Fruit fly (Drosophila melanogaster) whole organism, embryonic: ENCODE data around the gene CG31952.

Source experiments
- Blimp-1 ChIP-seq: fragments of 200-800 bp; sonication (Bioruptor generic); optimal IDR thresholded peaks from 3 replicates; lab custom pipeline; 2018; ENCODE audit warnings: missing biosample characterization, missing genetic modification characterization, mild to moderate bottlenecking, moderate library complexity, missing genetic modification reagents
- CG10321 ChIP-seq: fragments of 200-800 bp; sonication (Bioruptor generic); IDR thresholded peaks from 2 replicates; pipeline ENCODE4 v1.3.6; 2022; ENCODE audit warnings: missing biosample characterization, missing genetic modification characterization
- CG10462 ChIP-seq: fragments of 200-800 bp; sonication (Bioruptor generic); optimal IDR thresholded peaks from 2 replicates; lab custom pipeline; 2016; ENCODE audit warnings: missing biosample characterization, missing genetic modification characterization
- CG10654 ChIP-seq: fragments of 200-800 bp; sonication (Bioruptor generic); optimal IDR thresholded peaks from 2 replicates; lab custom pipeline; 2016; ENCODE audit warnings: missing biosample characterization, missing genetic modification characterization
- CG15073 ChIP-seq: fragments of 200-800 bp; sonication (Bioruptor generic); optimal IDR thresholded peaks from 2 replicates; lab custom pipeline; 2016; ENCODE audit warnings: missing biosample characterization, missing genetic modification characterization
- CG15696 ChIP-seq: fragments of 200-800 bp; sonication (Bioruptor generic); optimal IDR thresholded peaks from 2 replicates; lab custom pipeline; 2019; ENCODE audit warnings: missing biosample characterization, mild to moderate bottlenecking, missing genetic modification characterization, moderate library complexity
- CG16813 ChIP-seq: fragments of 200-800 bp; sonication (Bioruptor generic); IDR thresholded peaks from 3 replicates; pipeline ENCODE4 v1.3.6; 2022; ENCODE audit warnings: missing biosample characterization, missing genetic modification characterization; ENCODE audit not compliant: partially characterized antibody
- CG16863 ChIP-seq: fragments of 200-800 bp; sonication (Bioruptor generic); optimal IDR thresholded peaks from 3 replicates; lab custom pipeline; 2016; ENCODE audit warnings: missing biosample characterization, missing genetic modification characterization
- CG17328 ChIP-seq: fragments of 200-800 bp; sonication (Bioruptor generic); IDR thresholded peaks from 2 replicates; pipeline ENCODE4 v1.3.6; 2022; ENCODE audit warnings: missing biosample characterization, missing genetic modification characterization
- CG18476 ChIP-seq: fragments of 200-800 bp; sonication (Bioruptor generic); optimal IDR thresholded peaks from 2 replicates; lab custom pipeline; 2016; ENCODE audit warnings: missing biosample characterization, mild to moderate bottlenecking, missing genetic modification characterization
- CG3065 ChIP-seq: fragments of 200-800 bp; sonication (Bioruptor generic); optimal IDR thresholded peaks from 2 replicates; lab custom pipeline; 2016; ENCODE audit warnings: missing biosample characterization, missing genetic modification characterization
- CG3995 ChIP-seq: fragments of 200-800 bp; sonication (Bioruptor generic); optimal IDR thresholded peaks from 3 replicates; lab custom pipeline; 2016; ENCODE audit warnings: missing biosample characterization, missing genetic modification characterization
- CG4282 ChIP-seq: fragments of 200-800 bp; sonication (Bioruptor generic); optimal IDR thresholded peaks from 2 replicates; lab custom pipeline; 2016; ENCODE audit warnings: missing biosample characterization, missing genetic modification characterization
- CG4328 ChIP-seq: fragments of 200-800 bp; sonication (Bioruptor generic); optimal IDR thresholded peaks from 3 replicates; lab custom pipeline; 2017; ENCODE audit warnings: missing biosample characterization, missing genetic modification reagents, missing genetic modification characterization
- CG4360 ChIP-seq: fragments of 200-800 bp; sonication (Bioruptor generic); IDR thresholded peaks from 2 replicates; pipeline ENCODE4 v1.3.6; 2022; ENCODE audit warnings: missing biosample characterization, missing genetic modification characterization
- CG4707 ChIP-seq: fragments of 200-800 bp; sonication (Bioruptor generic); optimal IDR thresholded peaks from 2 replicates; lab custom pipeline; 2018; ENCODE audit warnings: missing biosample characterization, mild to moderate bottlenecking, missing genetic modification characterization, moderate library complexity
- CG5180 ChIP-seq: fragments of 200-800 bp; sonication (Bioruptor generic); optimal IDR thresholded peaks from 3 replicates; lab custom pipeline; 2017; ENCODE audit warnings: missing biosample characterization, missing genetic modification characterization, mild to moderate bottlenecking, moderate library complexity, missing genetic modification reagents
- CG6272 ChIP-seq: fragments of 200-800 bp; sonication (Bioruptor generic); IDR thresholded peaks from 2 replicates; pipeline ENCODE4 v1.3.6; 2022; ENCODE audit warnings: missing biosample characterization, missing genetic modification characterization
- CG7556 ChIP-seq: fragments of 200-800 bp; sonication (Bioruptor generic); optimal IDR thresholded peaks from 2 replicates; lab custom pipeline; 2017; ENCODE audit warnings: missing biosample characterization, mild to moderate bottlenecking, missing genetic modification characterization
- CG8765 ChIP-seq: fragments of 200-800 bp; sonication (Bioruptor generic); IDR thresholded peaks from 2 replicates; pipeline ENCODE4 v1.3.6; 2022; ENCODE audit warnings: missing biosample characterization, missing genetic modification characterization
- Deaf1 ChIP-seq: fragments of 200-800 bp; optimal IDR thresholded peaks from 3 replicates; lab custom pipeline; 2019; ENCODE audit warnings: missing biosample characterization, mild to moderate bottlenecking, missing genetic modification characterization, moderate library complexity
- Dfd ChIP-seq, 2 experiments: fragments of >200 bp; optimal IDR thresholded peaks; 2 replicates each; lab custom pipeline; 2017; ENCODE audit warnings: missing biosample characterization in 2 of 2, missing genetic modification characterization in 2 of 2
- Dp ChIP-seq: fragments of 200-800 bp; sonication (Bioruptor generic); optimal IDR thresholded peaks from 2 replicates; lab custom pipeline; 2018; ENCODE audit warnings: missing biosample characterization, mild to moderate bottlenecking, missing genetic modification characterization, moderate library complexity
- Elba2 ChIP-seq: fragments of 200-800 bp; sonication (Bioruptor generic); optimal IDR thresholded peaks from 3 replicates; lab custom pipeline; 2016; ENCODE audit warnings: missing biosample characterization, missing genetic modification characterization
- Ets97D ChIP-seq: fragments of 200-800 bp; sonication (Bioruptor generic); optimal IDR thresholded peaks from 3 replicates; lab custom pipeline; 2016; ENCODE audit warnings: missing biosample characterization, missing genetic modification characterization
- Lpt ChIP-seq: fragments of >200 bp; optimal IDR thresholded peaks from 2 replicates; lab custom pipeline; 2018; ENCODE audit warnings: missing biosample characterization, missing genetic modification characterization
- Mad ChIP-seq: fragments of 200-800 bp; sonication (Bioruptor generic); optimal IDR thresholded peaks from 2 replicates; lab custom pipeline; 2016; ENCODE audit warnings: missing biosample characterization, missing genetic modification characterization
- Myb ChIP-seq: fragments of 200-800 bp; sonication (Bioruptor generic); optimal IDR thresholded peaks from 2 replicates; lab custom pipeline; 2016; ENCODE audit warnings: missing biosample characterization, missing genetic modification characterization
- Poxn ChIP-seq: fragments of 200-800 bp; sonication (Bioruptor generic); IDR thresholded peaks from 2 replicates; pipeline ENCODE4 v1.3.6; 2022; ENCODE audit warnings: missing biosample characterization, missing genetic modification characterization
- Xrp1 ChIP-seq: fragments of 200-800 bp; sonication (Bioruptor generic); IDR thresholded peaks from 2 replicates; pipeline ENCODE4 v1.3.6; 2022; ENCODE audit warnings: missing biosample characterization, missing genetic modification characterization
- abd-A ChIP-seq: fragments of 200-800 bp; sonication (Bioruptor generic); optimal IDR thresholded peaks from 3 replicates; lab custom pipeline; 2019; ENCODE audit warnings: missing biosample characterization, mild to moderate bottlenecking, missing genetic modification characterization, moderate library complexity
- az2 ChIP-seq: fragments of 200-800 bp; sonication (Bioruptor generic); optimal IDR thresholded peaks from 3 replicates; lab custom pipeline; 2016; ENCODE audit warnings: missing biosample characterization, missing genetic modification characterization
- chif ChIP-seq, 2 experiments: fragments of 200-800 bp; sonication (Bioruptor generic); optimal IDR thresholded peaks; 3 replicates each; lab custom pipeline; 2016; ENCODE audit warnings: missing biosample characterization in 2 of 2, missing genetic modification characterization in 2 of 2
- ci ChIP-seq: fragments of 200-800 bp; sonication (Bioruptor generic); IDR thresholded peaks from 3 replicates; pipeline ENCODE4 v1.3.6; 2022; ENCODE audit warnings: missing biosample characterization, missing genetic modification characterization
- dmrt99B ChIP-seq: fragments of 200-800 bp; sonication (Bioruptor generic); optimal IDR thresholded peaks from 2 replicates; lab custom pipeline; 2018; ENCODE audit warnings: missing biosample characterization, mild to moderate bottlenecking, missing genetic modification characterization, moderate library complexity
- gem ChIP-seq: fragments of 200-800 bp; sonication (Bioruptor generic); optimal IDR thresholded peaks from 2 replicates; lab custom pipeline; 2019; ENCODE audit warnings: missing biosample characterization, mild to moderate bottlenecking, missing genetic modification characterization, moderate library complexity
- gt ChIP-seq: fragments of 200-800 bp; sonication (Bioruptor generic); IDR thresholded peaks from 2 replicates; pipeline ENCODE4 v1.3.6; 2022; ENCODE audit warnings: missing biosample characterization, missing genetic modification characterization
- hkb ChIP-seq, 2 experiments: fragments of 200-800 bp in 1 of 2; fragments of >200 bp in 1 of 2; sonication (Bioruptor generic) in 1 of 2; IDR thresholded peaks in 1 of 2; optimal IDR thresholded peaks in 1 of 2; 2 replicates each; pipeline versions ENCODE4 v1.3.6 to Lab custom; 2017 to 2022; ENCODE audit warnings: missing biosample characterization in 1 of 2, missing genetic modification characterization in 1 of 2
- jing ChIP-seq: fragments of 200-800 bp; sonication (Bioruptor generic); optimal IDR thresholded peaks from 2 replicates; lab custom pipeline; 2018; ENCODE audit warnings: missing biosample characterization, mild to moderate bottlenecking, missing genetic modification characterization
- lbe ChIP-seq: fragments of 200-800 bp; sonication (Bioruptor generic); optimal IDR thresholded peaks from 2 replicates; lab custom pipeline; 2016; ENCODE audit warnings: missing biosample characterization, mild to moderate bottlenecking, missing genetic modification characterization
- pho ChIP-seq: fragments of 200-800 bp; sonication (Bioruptor generic); optimal IDR thresholded peaks from 2 replicates; lab custom pipeline; 2016; ENCODE audit warnings: missing biosample characterization, missing genetic modification characterization
- pnt ChIP-seq: fragments of 200-800 bp; sonication (Bioruptor generic); optimal IDR thresholded peaks from 3 replicates; lab custom pipeline; 2016; ENCODE audit warnings: missing biosample characterization, missing genetic modification characterization
- psq ChIP-seq: fragments of 200-800 bp; sonication (Bioruptor generic); optimal IDR thresholded peaks from 2 replicates; lab custom pipeline; 2017; ENCODE audit warnings: missing biosample characterization, missing genetic modification characterization
- schlank ChIP-seq: fragments of 200-800 bp; sonication (Bioruptor generic); optimal IDR thresholded peaks from 2 replicates; lab custom pipeline; 2018; ENCODE audit warnings: missing biosample characterization, mild to moderate bottlenecking, missing genetic modification characterization
- slou ChIP-seq: fragments of 200-800 bp; sonication (Bioruptor generic); optimal IDR thresholded peaks from 3 replicates; lab custom pipeline; 2016; ENCODE audit warnings: missing biosample characterization, missing genetic modification characterization
- stc ChIP-seq: fragments of 200-800 bp; sonication (Bioruptor generic); IDR thresholded peaks from 2 replicates; pipeline ENCODE4 v1.3.6; 2022; ENCODE audit warnings: missing biosample characterization, missing genetic modification characterization
- tll ChIP-seq, 2 experiments: fragments of 200-800 bp in 1 of 2; fragments of >200 bp in 1 of 2; sonication (Bioruptor generic) in 1 of 2; optimal IDR thresholded peaks; 2 replicates each; lab custom pipeline; 2017 to 2019; ENCODE audit warnings: missing biosample characterization in 2 of 2, missing genetic modification characterization in 2 of 2, mild to moderate bottlenecking in 1 of 2, moderate library complexity in 1 of 2
- toy ChIP-seq: fragments of 200-800 bp; sonication (Bioruptor generic); IDR thresholded peaks from 2 replicates; pipeline ENCODE4 v1.3.6; 2022; ENCODE audit warnings: missing biosample characterization, missing genetic modification characterization
- trem ChIP-seq: fragments of 200-800 bp; optimal IDR thresholded peaks from 3 replicates; lab custom pipeline; 2019; ENCODE audit warnings: missing biosample characterization, mild to moderate bottlenecking, missing genetic modification characterization, moderate library complexity
- tx ChIP-seq: fragments of 200-800 bp; sonication (Bioruptor generic); optimal IDR thresholded peaks from 2 replicates; lab custom pipeline; 2016; ENCODE audit warnings: missing biosample characterization, missing genetic modification characterization
- unc-4 ChIP-seq: fragments of 200-800 bp; sonication (Bioruptor generic); IDR thresholded peaks from 2 replicates; pipeline ENCODE4 v1.3.6; 2022; ENCODE audit warnings: missing biosample characterization, missing genetic modification characterization; ENCODE audit not compliant: partially characterized antibody

CG31952 gene

dm6 chr2L:3440322-3440721 lies 23.8 kb downstream of the CG31952 start (continued):
- peak; percentile 73 for TF ChIP-seq Blimp-1 (GFP tag; lab: Kevin White, UChicago)
- no peak for TF ChIP-seq Poxn
- no peak for TF ChIP-seq CG15696 (tag; lab: Kevin White, UChicago)
- TF ChIP-seq Ets97D, result no peak
- TF ChIP-seq CG3065 (GFP tag; lab: Kevin White, UChicago), result no peak
- TF ChIP-seq az2 (GFP tag; lab: Kevin White, UChicago), result peak; percentile 50
- no peak for TF ChIP-seq hkb (optimal IDR thresholded peaks at IDR 0.05; lab: Kevin White, UChicago)
- TF ChIP-seq hkb (GFP tag; IDR thresholded peaks at IDR 0.05; lab: Robert Waterston, UW), result peak; percentile 79
- peak; percentile 56 for TF ChIP-seq CG10654 (GFP tag; lab: Kevin White, UChicago)
- no peak for TF ChIP-seq lbe (GFP tag; lab: Kevin White, UChicago)
- peak; percentile 7 for TF ChIP-seq Myb (GFP tag; lab: Kevin White, UChicago)
- TF ChIP-seq CG15073 (GFP tag; lab: Kevin White, UChicago), result no peak
- TF ChIP-seq dmrt99B (tag; lab: Kevin White, UChicago), result peak; percentile 85
- peak; percentile 82 for TF ChIP-seq gem (tag; lab: Kevin White, UChicago)
- no peak for TF ChIP-seq slou (GFP tag; lab: Kevin White, UChicago)
- peak; percentile 49; the same call in 1 of the 2 replicates for TF ChIP-seq CG10321 (GFP tag; lab: Robert Waterston, UW)
- TF ChIP-seq CG5180 (GFP tag; lab: Kevin White, UChicago), result peak; percentile 92
- peak; percentile 29 for TF ChIP-seq jing
- 0 out of 2 replicates have a peak, but pooled peaks have one; percentile 57 for TF ChIP-seq gt (GFP tag; lab: Robert Waterston, UW)
- no peak for TF ChIP-seq CG3995 (GFP tag; lab: Kevin White, UChicago)
- TF ChIP-seq ci, result peak; percentile 90
- TF ChIP-seq pnt (GFP tag; lab: Kevin White, UChicago), result peak; percentile 29
- no peak for TF ChIP-seq CG10462 (GFP tag; lab: Kevin White, UChicago)
- no peak for TF ChIP-seq CG4707
- TF ChIP-seq tx (GFP tag; lab: Kevin White, UChicago), result no peak
- TF ChIP-seq Deaf1 (tag; lab: Kevin White, UChicago), result no peak
- TF ChIP-seq unc-4, result no peak
- TF ChIP-seq schlank (tag; lab: Kevin White, UChicago), result no peak
- no peak for TF ChIP-seq Dp (GFP tag; lab: Kevin White, UChicago)
- TF ChIP-seq stc, result peak; percentile 80
- no peak for TF ChIP-seq Dfd (GFP tag; optimal IDR thresholded peaks at IDR 0.05; lab: Kevin White, UChicago)
- peak; percentile 53; the same call in 1 of the 2 replicates for TF ChIP-seq CG4360 (GFP tag; lab: Robert Waterston, UW)
- no peak for TF ChIP-seq Lpt (GFP tag; lab: Kevin White, UChicago)
- TF ChIP-seq Xrp1, result peak; percentile 78
- no peak for TF ChIP-seq tll (GFP tag; optimal IDR thresholded peaks at IDR 0.05; lab: Kevin White, UChicago)
- TF ChIP-seq CG8765, result no peak
- TF ChIP-seq CG18476, result no peak
- TF ChIP-seq CG17328 (GFP tag; lab: Robert Waterston, UW), result peak; percentile 77
- no peak for TF ChIP-seq pho (GFP tag; lab: Kevin White, UChicago)
- no peak for TF ChIP-seq abd-A (tag; lab: Kevin White, UChicago)
- peak; percentile 7 for TF ChIP-seq psq
- TF ChIP-seq CG4282 (GFP tag; lab: Kevin White, UChicago), result no peak
- TF ChIP-seq CG4328 (GFP tag; lab: Kevin White, UChicago), result no peak
- TF ChIP-seq Mad, result peak; percentile 55
- TF ChIP-seq CG16863 (GFP tag; lab: Kevin White, UChicago), result peak; percentile 48
- TF ChIP-seq CG16813 (GFP tag; lab: Robert Waterston, UW), result no peak
- peak; percentile 52 to 63 for TF ChIP-seq chif (GFP tag; optimal IDR thresholded peaks at IDR 0.05; lab: Kevin White, UChicago)
- no peak for TF ChIP-seq CG6272 (GFP tag; lab: Robert Waterston, UW)
- no peak for TF ChIP-seq toy (GFP tag; lab: Robert Waterston, UW)
- TF ChIP-seq trem (tag; lab: Kevin White, UChicago), result peak; percentile 29
- TF ChIP-seq Elba2 (GFP tag; lab: Kevin White, UChicago), result no peak
- peak; percentile 44 for TF ChIP-seq CG7556
